Worm (Caenorhabditis elegans) whole organism, young adult: ENCODE measurements around the gene B0024.11.

Source experiments
- D2030.7 ChIP-seq: fragments of 200-800 bp; sonication (Bioruptor generic); IDR thresholded peaks from 2 replicates; pipeline ENCODE4 v1.3.6; 2022; ENCODE audit warnings: missing genetic modification reagents, missing genetic modification characterization, missing compliant biosample characterization
- ama-1 ChIP-seq, 3 experiments: fragments of 150-350 bp in 1 of 3; sonication (generic microtip) in 2 of 3; optimal IDR thresholded peaks; 2 replicates each; lab custom pipeline; 2014 to 2018; ENCODE audit warnings: missing biosample characterization in 2 of 3, missing genetic modification characterization in 2 of 3, missing genetic modification reagents in 2 of 3
- attf-3 ChIP-seq: fragments of 200-800 bp; sonication (Bioruptor generic); conservative IDR thresholded peaks from 2 replicates; pipeline ENCODE4 v1.3.6; 2022; ENCODE audit warnings: missing genetic modification reagents, missing genetic modification characterization, missing compliant biosample characterization
- die-1 ChIP-seq: sonication (generic microtip); optimal IDR thresholded peaks from 2 replicates; lab custom pipeline; 2016; ENCODE audit warnings: missing genotype, mild to moderate bottlenecking, missing genetic modification characterization, missing compliant biosample characterization
- ets-4 ChIP-seq: fragments of 200-800 bp; sonication (Bioruptor generic); optimal IDR thresholded peaks from 2 replicates; lab custom pipeline; 2018; ENCODE audit warnings: mild to moderate bottlenecking, missing genetic modification characterization, missing compliant biosample characterization
- gei-17 ChIP-seq: fragments of 200-800 bp; sonication (Bioruptor generic); optimal IDR thresholded peaks from 2 replicates; lab custom pipeline; 2018; ENCODE audit warnings: mild to moderate bottlenecking, missing genetic modification characterization, missing compliant biosample characterization
- him-1 ChIP-seq: sonication (generic microtip); optimal IDR thresholded peaks from 2 replicates; lab custom pipeline; 2016; ENCODE audit warnings: missing genotype, missing genetic modification reagents, missing genetic modification characterization, missing compliant biosample characterization
- snpc-4 ChIP-seq, 5 experiments: fragments of 150-350 bp in 1 of 5; sonication (generic microtip) in 4 of 5; optimal IDR thresholded peaks; 2 replicates each; lab custom pipeline; 2014 to 2018; ENCODE audit warnings: missing genetic modification characterization in 5 of 5, missing biosample characterization in 3 of 5, antibody characterized with exemption in 2 of 5, mild to moderate bottlenecking in 2 of 5, missing compliant biosample characterization in 2 of 5, missing genotype in 2 of 5, moderate library complexity in 2 of 5, missing genetic modification reagents in 1 of 5
- ztf-26 ChIP-seq: sonication (generic microtip); optimal IDR thresholded peaks from 2 replicates; lab custom pipeline; 2017; ENCODE audit warnings: missing genetic modification characterization, missing compliant biosample characterization

DNA sequence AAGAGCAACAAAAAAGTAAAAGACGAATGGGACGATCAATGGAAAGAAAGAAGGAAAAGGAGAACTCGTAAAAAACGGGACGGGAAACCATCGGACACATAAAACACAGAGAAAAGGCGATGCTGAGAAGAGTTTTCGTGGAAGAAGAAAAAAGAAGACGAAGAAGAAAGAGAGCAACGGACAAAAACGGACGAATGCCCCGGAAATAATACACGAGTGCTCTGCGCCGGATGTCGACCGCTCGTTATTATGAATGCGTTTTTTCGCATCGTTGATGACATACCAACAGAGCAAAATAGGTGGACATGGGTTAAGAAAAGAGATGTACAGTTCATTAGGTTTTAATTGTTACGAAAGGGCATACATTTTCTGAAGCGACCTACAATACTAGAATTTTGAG, 43.7 kb downstream of the B0024.11 start, which contains the start of gene Y22F5A.11:
- no peak for TF ChIP-seq gei-17 (GFP tag; lab: Kevin White, UChicago)
- TF ChIP-seq him-1 = no peak
- TF ChIP-seq ama-1 (optimal IDR thresholded peaks at IDR 0.05; lab: Kevin White, UChicago) = no peak
- no peak for TF ChIP-seq ama-1 (GFP tag; optimal IDR thresholded peaks at IDR 0.05; lab: Kevin White, UChicago)
- TF ChIP-seq attf-3 (GFP tag; lab: Robert Waterston, UW) = no peak
- TF ChIP-seq ets-4 (GFP tag; lab: Kevin White, UChicago) = no peak
- TF ChIP-seq die-1 (tag; lab: Kevin White, UChicago) = no peak
- no peak for TF ChIP-seq ztf-26 (tag; lab: Kevin White, UChicago)
- TF ChIP-seq snpc-4 (GFP tag; optimal IDR thresholded peaks at IDR 0.05; lab: Kevin White, UChicago) = no peak
- peak in 2 of 4 experiments; percentile 2 to 68 for TF ChIP-seq snpc-4 (tag; optimal IDR thresholded peaks at IDR 0.05; lab: Kevin White, UChicago)
- no peak for TF ChIP-seq D2030.7 (GFP tag; lab: Robert Waterston, UW)
